Worm (Caenorhabditis elegans): ENCODE measurements around the gene F26C11.1.

Gene F26C11.1

ce11 chrII:9894435-9894834, at the start of gene F26C11.1:
Gene F26C11.1 (plus strand): TSS chrII:9894735.
- no peak for TF ChIP-seq ceh-14 (tag; optimal IDR thresholded peaks at IDR 0.05)
- no peak for TF ChIP-seq pros-1 (tag; optimal IDR thresholded peaks at IDR 0.05)
- no peak for TF ChIP-seq Y22D7AL.16 (tag; optimal IDR thresholded peaks at IDR 0.05)
- no peak for TF ChIP-seq C08G9.2 (tag; optimal IDR thresholded peaks at IDR 0.05)
- TF ChIP-seq pha-4 (tag; optimal IDR thresholded peaks at IDR 0.05), result no peak
- TF ChIP-seq pat-9 (tag; optimal IDR thresholded peaks at IDR 0.05), result no peak
- TF ChIP-seq hlh-30 (tag; optimal IDR thresholded peaks at IDR 0.05; ENCODE audit: insufficient read depth), result no peak
- no peak for TF ChIP-seq nhr-232 (tag; optimal IDR thresholded peaks at IDR 0.05)

ce11 chrII:9845239-9845638, 49.3 kb upstream of the F26C11.1 start, which contains the start of gene chil-9:
Gene chil-9 (minus strand): TSS chrII:9845339.
- TF ChIP-seq nhr-11 (tag; optimal IDR thresholded peaks at IDR 0.05) (no peak), ahr-1 (tag; optimal IDR thresholded peaks at IDR 0.05) (no peak), ceh-31 (tag; optimal IDR thresholded peaks at IDR 0.05) (no peak), che-1 (tag; optimal IDR thresholded peaks at IDR 0.05) (no peak), sox-2 (GFP tag; IDR thresholded peaks at IDR 0.05) (no peak), unc-55 (GFP tag; optimal IDR thresholded peaks at IDR 0.05) (no peak), elt-4 (tag; optimal IDR thresholded peaks at IDR 0.05) (no peak), fkh-6 (tag; optimal IDR thresholded peaks at IDR 0.05) (no peak)

ce11 chrII:9849497-9849896, 45.0 kb upstream of the F26C11.1 start, which contains the start of gene old-2:
Gene old-2 (minus strand): TSS chrII:9849597.
- no peak for TF ChIP-seq Y22D7AL.16 (tag; optimal IDR thresholded peaks at IDR 0.05)

ce11 chrII:9850945-9851344, 43.6 kb upstream of the F26C11.1 start, which contains the start of gene ZK938.10:
Gene ZK938.10 (minus strand): TSS chrII:9851045.
- TF ChIP-seq ceh-30 (tag; optimal IDR thresholded peaks at IDR 0.05) (no peak), ceh-45 (GFP tag; IDR thresholded peaks at IDR 0.05) (no peak)

- TF ChIP-seq hlh-30 (tag; optimal IDR thresholded peaks at IDR 0.05; ENCODE audit: insufficient read depth) (no peak), mec-3 (tag; optimal IDR thresholded peaks at IDR 0.05; ENCODE audit: borderline replicate concordance) (no peak), unc-55 (GFP tag; optimal IDR thresholded peaks at IDR 0.05) (no peak), hlh-6 (tag; optimal IDR thresholded peaks at IDR 0.05) (no peak), Y22D7AL.16 (tag; optimal IDR thresholded peaks at IDR 0.05) (no peak), ztf-16 (tag; optimal IDR thresholded peaks at IDR 0.05) (no peak), ceh-19 (GFP tag; optimal IDR thresholded peaks at IDR 0.05) (no peak), ceh-9 (tag; optimal IDR thresholded peaks at IDR 0.05) (no peak), hlh-8 (tag; optimal IDR thresholded peaks at IDR 0.05) (no peak), ttx-3 (tag; optimal IDR thresholded peaks at IDR 0.05) (no peak), elt-4 (tag; optimal IDR thresholded peaks at IDR 0.05) (no peak), ceh-24 (tag; optimal IDR thresholded peaks at IDR 0.05) (no peak), unc-3 (GFP tag; conservative IDR thresholded peaks at IDR 0.05) (no peak), unc-3 (tag; optimal IDR thresholded peaks at IDR 0.05) (no peak), pag-3 (tag; optimal IDR thresholded peaks at IDR 0.05; ENCODE audit: borderline replicate concordance) (no peak), lin-11 (tag; optimal IDR thresholded peaks at IDR 0.05) (no peak), ceh-34 (tag; optimal IDR thresholded peaks at IDR 0.05) (no peak)
These were observed 38.9 kb upstream of the F26C11.1 start, which contains the start of gene chil-4 for ce11 chrII:9855620-9856019. Gene chil-4 (minus strand): TSS chrII:9855720.

ce11 chrII:9857791-9858190, 36.7 kb upstream of the F26C11.1 start, which contains the start of gene chil-6:
Gene chil-6 (minus strand): TSS chrII:9857891.
- no peak for TF ChIP-seq unc-86 (tag; optimal IDR thresholded peaks at IDR 0.05)
- TF ChIP-seq ceh-48 (tag; optimal IDR thresholded peaks at IDR 0.05), result no peak
- TF ChIP-seq ttx-3 (tag; optimal IDR thresholded peaks at IDR 0.05), result no peak
- no peak for TF ChIP-seq ama-1 (optimal IDR thresholded peaks at IDR 0.05)
- no peak for TF ChIP-seq pros-1 (tag; optimal IDR thresholded peaks at IDR 0.05)
- no peak for TF ChIP-seq K09A11.1 (tag; optimal IDR thresholded peaks at IDR 0.05; ENCODE audit: insufficient read depth)
- no peak for TF ChIP-seq C38D4.7 (GFP tag; optimal IDR thresholded peaks at IDR 0.05)
- TF ChIP-seq K02D7.2 (tag; optimal IDR thresholded peaks at IDR 0.05), result no peak
- no peak for TF ChIP-seq pqm-1 (tag; optimal IDR thresholded peaks at IDR 0.05)
- no peak for TF ChIP-seq pha-4 (tag; optimal IDR thresholded peaks at IDR 0.05)
- no peak for TF ChIP-seq ceh-31 (tag; optimal IDR thresholded peaks at IDR 0.05)
- TF ChIP-seq T23F11.4 (GFP tag; optimal IDR thresholded peaks at IDR 0.05), result no peak
- no peak for TF ChIP-seq hlh-30 (tag; optimal IDR thresholded peaks at IDR 0.05; ENCODE audit: insufficient read depth)
- no peak for TF ChIP-seq hlh-15 (tag; optimal IDR thresholded peaks at IDR 0.05)
- TF ChIP-seq ceh-19 (GFP tag; optimal IDR thresholded peaks at IDR 0.05), result no peak
- no peak for TF ChIP-seq elt-2 (tag; optimal IDR thresholded peaks at IDR 0.05)
- TF ChIP-seq fax-1 (tag; optimal IDR thresholded peaks at IDR 0.05), result no peak
- TF ChIP-seq pha-2 (tag; optimal IDR thresholded peaks at IDR 0.05), result no peak
- no peak for TF ChIP-seq tbx-2 (tag; optimal IDR thresholded peaks at IDR 0.05)

All from whole organism, late embryonic.